Fruit fly (Drosophila melanogaster) S2 (cell line): ENCODE results near the gene CG13609.

ENCODE experiments used
- CG8478 ChIP-seq: fragments of >200 bp; optimal IDR thresholded peaks from 2 replicates; lab custom pipeline; 2018
- CTCF ChIP-seq, 2 experiments: fragments of >200 bp; optimal IDR thresholded peaks; 2 replicates each; lab custom pipeline; 2018

dm6 chr3R:24267580-24268202, 40.9 kb downstream of the CG13609 start:
- TF ChIP-seq CG8478 = no peak
- no peak for TF ChIP-seq CTCF (optimal IDR thresholded peaks at IDR 0.05; lab: Kevin White, UChicago)
